Fruit fly (Drosophila melanogaster) whole organism: ENCODE measurements around the gene Mob3.

ENCODE experiments used
- CG8478 ChIP-seq: fragments of >200 bp; optimal IDR thresholded peaks from 2 replicates; lab custom pipeline; 2018; ENCODE audit warnings: inconsistent platforms
- Dll ChIP-seq: fragments of >200 bp; optimal IDR thresholded peaks from 2 replicates; lab custom pipeline; 2017
- EcR ChIP-seq, 2 experiments: fragments of >200 bp; optimal IDR thresholded peaks; 2 replicates each; lab custom pipeline; 2017; ENCODE audit warnings: missing biosample characterization in 2 of 2, missing genetic modification characterization in 2 of 2, missing genetic modification reagents in 2 of 2
- pan ChIP-seq: fragments of >200 bp; optimal IDR thresholded peaks from 2 replicates; lab custom pipeline; 2017
- psq ChIP-seq: fragments of >200 bp; optimal IDR thresholded peaks from 2 replicates; lab custom pipeline; 2017
- usp ChIP-seq: fragments of >200 bp; optimal IDR thresholded peaks from 2 replicates; lab custom pipeline; 2017; ENCODE audit warnings: missing biosample characterization, missing genetic modification characterization, mixed read lengths

Gene Mob3

DNA sequence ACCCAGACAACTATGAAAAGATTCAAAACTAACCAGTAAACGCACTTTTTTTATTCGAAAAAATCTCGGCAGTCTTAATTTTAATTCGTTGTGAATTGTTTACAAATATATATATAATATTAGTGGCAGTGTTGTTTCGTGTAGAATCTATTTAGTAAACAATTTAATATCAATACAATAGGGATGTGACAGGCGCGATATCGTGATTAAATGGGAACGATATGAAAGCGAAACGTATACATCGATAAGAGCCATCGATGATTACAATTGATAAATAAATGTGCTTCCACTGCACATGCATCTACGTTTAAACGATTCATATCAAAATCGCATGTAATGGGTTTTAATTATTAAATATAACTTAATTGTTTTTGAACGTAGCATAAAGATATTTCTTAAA lies 12.2 kb downstream of the Mob3 start:
- TF ChIP-seq usp (GFP tag; lab: Kevin White, UChicago) (no peak), psq (lab: Kevin White, UChicago) (no peak), Dll (lab: Kevin White, UChicago) (no peak), CG8478 (no peak), pan (no peak), EcR (GFP tag; optimal IDR thresholded peaks at IDR 0.05; lab: Kevin White, UChicago) (no peak)

dm6 chr2L:10278658-10279057 lies 13.5 kb downstream of the Mob3 start, which contains the start of gene Utx:
TSS of gene Utx (minus strand) at chr2L:10278811.
- TF ChIP-seq pan: no peak
- TF ChIP-seq Dll (lab: Kevin White, UChicago): no peak
- TF ChIP-seq usp (GFP tag; lab: Kevin White, UChicago): no peak
- TF ChIP-seq CG8478: no peak
- TF ChIP-seq EcR (GFP tag; optimal IDR thresholded peaks at IDR 0.05; lab: Kevin White, UChicago): no peak
- no peak for TF ChIP-seq psq (lab: Kevin White, UChicago)

dm6 chr2L:10280772-10281171 lies 15.6 kb downstream of the Mob3 start, which contains the start of gene CG34043:
TSS of gene CG34043 (minus strand) at chr2L:10280872.
- TF ChIP-seq usp (GFP tag; lab: Kevin White, UChicago): no peak
- no peak for TF ChIP-seq psq (lab: Kevin White, UChicago)
- no peak for TF ChIP-seq Dll (lab: Kevin White, UChicago)
- TF ChIP-seq CG8478: no peak
- TF ChIP-seq pan: no peak

DNA sequence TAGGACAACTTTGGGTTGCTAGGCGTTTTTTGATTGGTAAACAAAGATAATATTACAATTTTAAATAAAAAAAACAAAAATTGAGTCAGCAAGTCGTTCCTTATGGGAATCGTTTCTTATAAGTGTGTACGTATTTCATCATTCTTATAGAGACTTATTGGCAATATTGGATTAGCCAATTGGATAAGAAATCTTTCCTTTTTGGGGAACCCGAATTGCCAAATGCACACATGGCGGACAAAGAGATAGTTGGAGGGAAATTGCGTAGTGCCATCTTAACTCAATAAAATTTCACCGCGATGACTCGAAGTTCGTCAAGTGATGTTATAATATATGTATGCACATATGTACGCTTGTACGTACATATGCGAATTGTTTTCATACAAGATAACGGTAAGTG lies 26.1 kb downstream of the Mob3 start:
- TF ChIP-seq pan (no peak), psq (lab: Kevin White, UChicago) (no peak), Dll (lab: Kevin White, UChicago) (no peak), CG8478 (no peak), usp (GFP tag; lab: Kevin White, UChicago) (no peak), EcR (GFP tag; optimal IDR thresholded peaks at IDR 0.05; lab: Kevin White, UChicago) (no peak)

DNA sequence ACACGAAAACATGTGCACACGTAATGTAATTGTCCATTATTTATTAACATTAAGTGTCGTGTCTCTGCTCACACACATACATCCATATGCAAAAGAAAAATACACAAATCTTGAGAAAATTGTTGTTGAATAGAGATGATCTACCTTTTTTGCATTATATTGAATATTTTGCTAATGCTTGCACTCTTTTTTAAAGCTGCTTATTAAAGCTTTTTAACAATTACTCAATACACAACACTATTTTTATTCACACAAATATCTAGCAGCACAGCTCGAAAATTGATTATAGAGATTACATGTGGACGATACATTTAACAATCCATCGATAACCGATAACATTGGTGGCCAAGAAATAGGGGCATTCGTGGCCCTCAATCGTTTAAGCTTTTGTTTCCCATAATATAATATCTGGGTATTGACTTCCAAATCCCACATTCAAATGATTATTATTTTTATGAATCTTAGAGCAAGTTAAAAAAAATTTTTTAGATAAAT lies 27.0 kb downstream of the Mob3 start, which contains the start of gene Ufd4:
Gene Ufd4, minus strand, starts transcription at position 300 of the 495 bp plus-strand sequence.
- no peak for TF ChIP-seq Dll (lab: Kevin White, UChicago)
- TF ChIP-seq psq (lab: Kevin White, UChicago): no peak
- no peak for TF ChIP-seq pan
- no peak for TF ChIP-seq EcR (GFP tag; optimal IDR thresholded peaks at IDR 0.05; lab: Kevin White, UChicago)

DNA sequence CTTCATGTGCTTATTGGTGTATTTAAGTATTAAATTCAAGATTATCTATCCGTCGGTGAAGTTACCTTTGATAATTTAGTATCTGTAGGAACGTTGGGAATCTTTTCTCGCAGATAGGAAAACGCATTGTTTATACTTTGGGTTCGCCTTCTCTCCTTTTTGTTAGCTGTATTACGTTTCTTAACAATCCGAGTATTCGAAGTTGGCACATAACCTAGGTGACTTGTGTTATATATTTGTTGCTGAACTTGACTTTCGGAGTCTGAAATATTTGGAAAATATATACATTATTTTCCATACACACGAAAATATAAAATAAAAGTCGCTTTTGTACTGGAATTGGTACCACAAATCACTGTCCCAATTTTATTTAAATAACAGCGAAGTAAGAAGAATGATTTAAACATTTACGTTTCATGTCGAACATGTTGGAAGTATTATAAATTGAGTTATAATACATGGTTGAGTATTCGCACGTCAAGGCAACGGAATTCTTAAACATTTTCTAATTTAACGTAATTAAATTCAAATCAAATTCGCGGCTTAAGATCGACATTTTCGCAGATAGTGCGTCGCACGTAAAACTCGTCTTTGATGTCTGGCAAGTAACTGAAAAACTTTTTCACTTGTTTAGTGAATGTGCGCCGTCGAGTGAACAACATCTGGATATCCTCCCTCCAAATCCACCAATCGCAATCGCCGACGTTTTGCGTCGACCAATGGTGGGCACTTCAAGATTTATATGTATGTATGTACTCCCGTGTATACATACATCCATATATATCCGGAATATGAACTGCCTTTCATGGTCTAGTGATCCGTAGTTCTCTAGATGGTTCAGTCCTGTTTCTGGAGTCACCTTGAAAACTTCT lies 29.9 kb downstream of the Mob3 start, which contains the start of gene Hand:
Gene Hand, minus strand, starts transcription at position 588 of the 872 bp plus-strand sequence.
- no peak for TF ChIP-seq Dll (lab: Kevin White, UChicago)
- TF ChIP-seq pan: no peak
- TF ChIP-seq CG8478: no peak
- TF ChIP-seq EcR (GFP tag; optimal IDR thresholded peaks at IDR 0.05; lab: Kevin White, UChicago): no peak
- no peak for TF ChIP-seq usp (GFP tag; lab: Kevin White, UChicago)
- TF ChIP-seq psq (lab: Kevin White, UChicago): no peak

DNA sequence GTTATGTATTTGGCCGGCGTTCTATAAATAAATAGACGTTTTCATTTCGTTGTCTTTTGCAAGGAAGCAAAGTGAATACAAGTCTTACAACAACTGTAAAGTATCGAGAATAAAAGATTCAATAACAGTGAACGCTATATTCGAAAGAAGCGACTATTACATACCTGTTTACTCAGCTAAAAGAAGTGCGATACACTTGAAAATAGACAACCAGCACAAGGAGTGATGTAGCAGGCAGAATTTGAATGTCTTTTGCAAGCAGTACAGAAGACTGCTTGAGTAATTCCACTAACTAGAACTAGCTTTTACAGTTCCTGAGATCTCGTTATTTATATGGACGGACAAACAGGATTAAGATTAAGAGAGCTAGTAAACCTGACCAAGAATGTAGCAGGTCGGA lies 33.2 kb downstream of the Mob3 start:
- TF ChIP-seq Dll (lab: Kevin White, UChicago): no peak
- no peak for TF ChIP-seq pan
- no peak for TF ChIP-seq CG8478
- TF ChIP-seq usp (GFP tag; lab: Kevin White, UChicago): no peak
- no peak for TF ChIP-seq EcR (GFP tag; optimal IDR thresholded peaks at IDR 0.05; lab: Kevin White, UChicago)
- TF ChIP-seq psq (lab: Kevin White, UChicago): no peak

- TF ChIP-seq pan (no peak), usp (GFP tag; lab: Kevin White, UChicago) (no peak), EcR (GFP tag; optimal IDR thresholded peaks at IDR 0.05; lab: Kevin White, UChicago) (no peak), Dll (lab: Kevin White, UChicago) (no peak), CG8478 (no peak), psq (lab: Kevin White, UChicago) (no peak)
Measured at dm6 chr2L:10299077-10299809, 34.1 kb downstream of the Mob3 start.

DNA sequence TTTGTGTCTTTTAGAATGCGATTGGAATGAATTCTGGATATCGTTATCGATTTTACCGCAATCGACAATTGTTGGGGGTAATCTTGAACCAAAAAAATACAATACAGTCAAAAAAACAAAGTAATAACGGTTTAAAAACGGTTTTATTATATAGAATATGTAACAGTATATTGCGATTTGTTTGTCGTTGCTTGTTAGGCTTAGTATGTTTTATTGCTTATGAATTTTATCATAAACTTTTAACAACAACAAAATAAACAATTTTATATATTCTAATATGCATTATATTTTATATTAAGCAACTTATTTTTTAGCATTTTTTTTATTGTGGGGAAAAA lies 34.6 kb downstream of the Mob3 start, which contains the start of gene CYLD:
Gene CYLD, minus strand, starts transcription at position 38 of the 338 bp plus-strand sequence.
- TF ChIP-seq Dll (lab: Kevin White, UChicago) (no peak), pan (no peak), CG8478 (no peak), usp (GFP tag; lab: Kevin White, UChicago) (no peak), psq (lab: Kevin White, UChicago) (no peak), EcR (GFP tag; optimal IDR thresholded peaks at IDR 0.05; lab: Kevin White, UChicago) (no peak)

DNA sequence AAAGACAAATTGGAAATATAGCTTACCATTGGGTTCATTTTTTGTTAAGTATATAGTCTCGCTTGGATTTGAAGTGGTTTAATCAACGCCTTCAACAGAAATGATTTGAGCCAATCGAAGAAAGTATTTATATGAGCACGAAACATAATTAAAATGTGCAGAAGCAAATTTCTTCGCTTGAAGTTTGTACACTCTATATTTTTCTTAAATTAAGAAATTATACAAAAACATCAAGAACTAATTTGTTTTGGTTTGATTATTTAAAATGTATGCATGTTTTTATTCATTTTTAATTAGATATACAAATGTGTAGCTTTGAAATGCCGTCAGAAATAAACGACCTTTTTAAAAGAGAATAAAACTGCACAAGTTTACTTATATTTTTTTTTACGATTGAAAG lies 36.8 kb downstream of the Mob3 start, which contains the start of gene CG13138:
Gene CG13138, minus strand, starts transcription at position 101 of the 400 bp plus-strand sequence.
- no peak for TF ChIP-seq psq (lab: Kevin White, UChicago)
- TF ChIP-seq EcR (GFP tag; optimal IDR thresholded peaks at IDR 0.05; lab: Kevin White, UChicago): no peak
- TF ChIP-seq CG8478: no peak
- TF ChIP-seq usp (GFP tag; lab: Kevin White, UChicago): no peak
- no peak for TF ChIP-seq pan
- TF ChIP-seq Dll (lab: Kevin White, UChicago): no peak

- TF ChIP-seq EcR (GFP tag; optimal IDR thresholded peaks at IDR 0.05; lab: Kevin White, UChicago) (no peak), psq (lab: Kevin White, UChicago) (no peak), pan (no peak), usp (GFP tag; lab: Kevin White, UChicago) (no peak), CG8478 (no peak), Dll (lab: Kevin White, UChicago) (no peak)
Measured at dm6 chr2L:10303786-10304185, 38.6 kb downstream of the Mob3 start, which contains the start of gene nmd. TSS of gene nmd (minus strand) at chr2L:10303947.
